Worm (Caenorhabditis elegans) whole organism, late embryonic: ENCODE data around the gene svh-11.

Experiments used
- C08G9.2 ChIP-seq: sonication (generic microtip); optimal IDR thresholded peaks from 2 replicates; lab custom pipeline; 2016; ENCODE audit warnings: mild to moderate bottlenecking, missing genetic modification characterization, moderate library complexity, missing compliant biosample characterization
- C38D4.7 ChIP-seq: fragments of 200-800 bp; sonication (Bioruptor generic); optimal IDR thresholded peaks from 2 replicates; lab custom pipeline; 2018; ENCODE audit warnings: mild to moderate bottlenecking, missing genetic modification characterization, moderate library complexity, missing compliant biosample characterization
- F13H6.1 ChIP-seq: sonication (generic microtip); optimal IDR thresholded peaks from 2 replicates; lab custom pipeline; 2016; ENCODE audit warnings: missing genetic modification characterization, missing compliant biosample characterization
- K02D7.2 ChIP-seq: sonication (generic microtip); optimal IDR thresholded peaks from 2 replicates; lab custom pipeline; 2017; ENCODE audit warnings: mild to moderate bottlenecking, missing genetic modification characterization, missing compliant biosample characterization
- K09A11.1 ChIP-seq: sonication (generic microtip); optimal IDR thresholded peaks from 2 replicates; lab custom pipeline; 2017; ENCODE audit warnings: antibody characterized with exemption, mild to moderate bottlenecking, missing genetic modification characterization, missing compliant biosample characterization; ENCODE audit not compliant: insufficient read depth
- T23F11.4 ChIP-seq: fragments of 200-800 bp; sonication (Bioruptor generic); optimal IDR thresholded peaks from 2 replicates; lab custom pipeline; 2018; ENCODE audit warnings: mild to moderate bottlenecking, missing genetic modification characterization, missing compliant biosample characterization
- ama-1 ChIP-seq: fragments of 150-350 bp; optimal IDR thresholded peaks from 2 replicates; lab custom pipeline; 2014
- ceh-14 ChIP-seq: sonication (generic microtip); optimal IDR thresholded peaks from 2 replicates; lab custom pipeline; 2016; ENCODE audit warnings: missing genotype, missing genetic modification characterization, missing compliant biosample characterization
- ceh-18 ChIP-seq: sonication (generic microtip); optimal IDR thresholded peaks from 2 replicates; lab custom pipeline; 2016; ENCODE audit warnings: missing genetic modification characterization, missing compliant biosample characterization
- ceh-22 ChIP-seq: sonication (generic microtip); optimal IDR thresholded peaks from 2 replicates; lab custom pipeline; 2017; ENCODE audit warnings: missing biosample characterization, missing genetic modification characterization
- ceh-30 ChIP-seq: fragments of 150-350 bp; optimal IDR thresholded peaks from 2 replicates; lab custom pipeline; 2014; ENCODE audit warnings: missing biosample characterization, missing genetic modification characterization
- ceh-31 ChIP-seq: sonication (generic microtip); optimal IDR thresholded peaks from 2 replicates; lab custom pipeline; 2016; ENCODE audit warnings: missing genetic modification characterization, missing compliant biosample characterization
- ceh-48 ChIP-seq: sonication (generic microtip); optimal IDR thresholded peaks from 2 replicates; lab custom pipeline; 2016; ENCODE audit warnings: missing genetic modification characterization, inconsistent platforms, missing compliant biosample characterization
- ceh-6 ChIP-seq: fragments of 200-800 bp; sonication (Bioruptor generic); optimal IDR thresholded peaks from 2 replicates; lab custom pipeline; 2018; ENCODE audit warnings: mild to moderate bottlenecking, missing genetic modification characterization, missing compliant biosample characterization
- ceh-9 ChIP-seq: sonication (generic microtip); optimal IDR thresholded peaks from 2 replicates; lab custom pipeline; 2016; ENCODE audit warnings: mild to moderate bottlenecking, missing genetic modification characterization, inconsistent platforms, missing compliant biosample characterization
- che-1 ChIP-seq: sonication (generic microtip); optimal IDR thresholded peaks from 2 replicates; lab custom pipeline; 2016; ENCODE audit warnings: mild to moderate bottlenecking, missing genetic modification characterization, missing compliant biosample characterization
- elt-4 ChIP-seq: sonication (generic microtip); optimal IDR thresholded peaks from 2 replicates; lab custom pipeline; 2016; ENCODE audit warnings: missing genetic modification characterization, missing compliant biosample characterization
- ets-4 ChIP-seq: sonication (generic microtip); optimal IDR thresholded peaks from 2 replicates; lab custom pipeline; 2016; ENCODE audit warnings: missing genetic modification characterization, missing compliant biosample characterization
- eyg-1 ChIP-seq: sonication (generic microtip); optimal IDR thresholded peaks from 2 replicates; lab custom pipeline; 2016; ENCODE audit warnings: missing genotype, missing genetic modification characterization, missing compliant biosample characterization
- hlh-15 ChIP-seq: sonication (generic microtip); optimal IDR thresholded peaks from 2 replicates; lab custom pipeline; 2016; ENCODE audit warnings: missing genetic modification characterization, missing compliant biosample characterization
- lim-6 ChIP-seq: sonication (generic microtip); optimal IDR thresholded peaks from 2 replicates; lab custom pipeline; 2016; ENCODE audit warnings: missing genetic modification characterization, missing compliant biosample characterization
- lin-11 ChIP-seq: fragments of 200-800 bp; sonication (Bioruptor generic); optimal IDR thresholded peaks from 2 replicates; lab custom pipeline; 2018; ENCODE audit warnings: mild to moderate bottlenecking, missing genetic modification characterization, missing compliant biosample characterization
- nfya-1 ChIP-seq: sonication (generic microtip); optimal IDR thresholded peaks from 2 replicates; lab custom pipeline; 2017; ENCODE audit warnings: missing genetic modification characterization, mild to moderate bottlenecking, missing compliant biosample characterization, antibody characterized with exemption, moderate library complexity
- nhr-232 ChIP-seq: sonication (generic microtip); optimal IDR thresholded peaks from 2 replicates; lab custom pipeline; 2016; ENCODE audit warnings: missing genetic modification characterization, missing compliant biosample characterization
- odd-2 ChIP-seq: sonication (generic microtip); optimal IDR thresholded peaks from 2 replicates; lab custom pipeline; 2017; ENCODE audit warnings: antibody characterized with exemption, mild to moderate bottlenecking, missing genetic modification characterization, missing compliant biosample characterization
- pag-3 ChIP-seq: sonication (generic microtip); optimal IDR thresholded peaks from 2 replicates; lab custom pipeline; 2016; ENCODE audit warnings: missing compliant biosample characterization, missing genetic modification characterization, borderline replicate concordance
- pat-9 ChIP-seq: fragments of 200-800 bp; sonication (Bioruptor generic); optimal IDR thresholded peaks from 2 replicates; lab custom pipeline; 2018; ENCODE audit warnings: mild to moderate bottlenecking, missing genetic modification characterization, moderate library complexity, missing compliant biosample characterization
- pax-1 ChIP-seq: fragments of 150-350 bp; optimal IDR thresholded peaks from 2 replicates; lab custom pipeline; 2014; ENCODE audit warnings: missing biosample characterization, missing genetic modification characterization
- pros-1 ChIP-seq: fragments of 150-350 bp; optimal IDR thresholded peaks from 2 replicates; lab custom pipeline; 2014; ENCODE audit warnings: missing biosample characterization, missing genetic modification reagents, missing genetic modification characterization
- rnt-1 ChIP-seq: sonication (generic microtip); optimal IDR thresholded peaks from 2 replicates; lab custom pipeline; 2016; ENCODE audit warnings: missing genetic modification characterization, missing compliant biosample characterization
- sdc-2 ChIP-seq: sonication (generic microtip); optimal IDR thresholded peaks from 2 replicates; lab custom pipeline; 2016; ENCODE audit warnings: missing genotype, missing genetic modification characterization, missing compliant biosample characterization
- sox-4 ChIP-seq: sonication (generic microtip); optimal IDR thresholded peaks from 2 replicates; lab custom pipeline; 2017; ENCODE audit warnings: mild to moderate bottlenecking, missing genetic modification characterization, inconsistent platforms, missing compliant biosample characterization
- tbx-7 ChIP-seq: sonication (generic microtip); optimal IDR thresholded peaks from 2 replicates; lab custom pipeline; 2016; ENCODE audit warnings: missing genotype, missing genetic modification characterization, missing compliant biosample characterization
- unc-42 ChIP-seq: sonication (generic microtip); optimal IDR thresholded peaks from 2 replicates; lab custom pipeline; 2016; ENCODE audit warnings: missing genotype, missing genetic modification characterization, missing compliant biosample characterization
- unc-86 ChIP-seq: sonication (generic microtip); optimal IDR thresholded peaks from 2 replicates; lab custom pipeline; 2016; ENCODE audit warnings: missing genetic modification characterization, missing compliant biosample characterization
- zip-5 ChIP-seq: sonication (generic microtip); optimal IDR thresholded peaks from 2 replicates; lab custom pipeline; 2016; ENCODE audit warnings: missing genetic modification characterization, missing compliant biosample characterization

svh-11 gene

DNA sequence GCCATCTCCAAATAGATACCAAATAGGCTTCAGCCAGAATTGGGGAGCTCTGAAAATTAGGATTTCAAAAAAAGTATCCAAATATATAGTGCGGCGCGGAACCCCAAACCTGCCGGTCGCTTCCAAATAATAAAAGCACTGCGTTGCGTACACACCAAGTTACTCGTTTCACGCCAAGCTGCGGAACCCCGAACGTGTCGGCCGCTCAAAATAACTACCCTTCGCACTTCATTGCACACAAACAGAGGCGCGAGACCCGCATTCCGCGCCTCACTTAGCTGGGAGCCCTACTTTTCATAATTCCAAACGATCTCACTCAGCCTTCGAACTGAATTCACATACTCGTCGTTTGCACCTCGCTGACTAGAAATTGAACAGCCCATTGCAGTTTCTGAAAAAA is 7.3 kb upstream of the svh-11 start:
- TF ChIP-seq T23F11.4 (no peak), che-1 (no peak), nfya-1 (tag; lab: Kevin White, UChicago) (no peak), sdc-2 (no peak), nhr-232 (tag; lab: Kevin White, UChicago) (no peak), ceh-31 (tag; lab: Kevin White, UChicago) (no peak), unc-42 (tag; lab: Kevin White, UChicago) (no peak), ceh-14 (tag; lab: Kevin White, UChicago) (no peak), elt-4 (tag; lab: Kevin White, UChicago) (no peak), C38D4.7 (GFP tag; lab: Kevin White, UChicago) (no peak), pros-1 (tag; lab: Kevin White, UChicago) (no peak), ceh-48 (tag; lab: Kevin White, UChicago) (no peak), eyg-1 (tag; lab: Kevin White, UChicago) (no peak), C08G9.2 (no peak), K02D7.2 (tag; lab: Kevin White, UChicago) (no peak)
- TF ChIP-seq, all 69 proteins: peak for 0

DNA sequence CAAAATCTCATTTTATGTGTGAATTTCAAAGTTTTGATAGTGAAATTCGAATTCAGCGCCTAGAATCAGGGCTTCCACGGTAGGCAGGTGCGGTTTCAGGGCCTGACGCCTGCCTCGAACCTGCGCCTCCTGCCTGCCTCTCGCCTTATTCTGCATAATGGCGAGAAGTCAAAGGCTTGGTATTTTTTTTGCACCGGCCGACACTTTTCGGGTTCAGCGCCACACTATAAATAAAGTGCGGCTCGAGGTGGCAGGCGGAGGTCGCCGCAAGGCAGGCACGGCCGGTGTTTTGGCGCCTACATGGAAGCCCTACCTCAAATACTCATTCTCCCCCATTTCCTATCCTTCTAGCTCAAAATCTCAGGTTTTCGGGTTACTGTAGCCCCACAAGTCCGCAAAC is 6.5 kb upstream of the svh-11 start:
- no peak for TF ChIP-seq ceh-18 (tag; lab: Kevin White, UChicago)
- TF ChIP-seq lin-11, result no peak
- TF ChIP-seq elt-4 (tag; lab: Kevin White, UChicago), result no peak
- no peak for TF ChIP-seq ama-1 (lab: Kevin White, UChicago)
- no peak for TF ChIP-seq hlh-15 (tag; lab: Kevin White, UChicago)
- TF ChIP-seq pag-3 (tag; lab: Kevin White, UChicago), result no peak
- no peak for TF ChIP-seq ceh-30 (tag; lab: Kevin White, UChicago)
- no peak for TF ChIP-seq sox-4 (tag; lab: Kevin White, UChicago)
- no peak for TF ChIP-seq zip-5 (tag; lab: Kevin White, UChicago)
- no peak for TF ChIP-seq eyg-1 (tag; lab: Kevin White, UChicago)
- no peak for TF ChIP-seq unc-42 (tag; lab: Kevin White, UChicago)
- TF ChIP-seq ets-4 (tag; lab: Kevin White, UChicago), result no peak
- TF ChIP-seq ceh-31 (tag; lab: Kevin White, UChicago), result no peak
- no peak for TF ChIP-seq tbx-7 (tag; lab: Kevin White, UChicago)
- TF ChIP-seq nhr-232 (tag; lab: Kevin White, UChicago), result no peak
- no peak for TF ChIP-seq pat-9 (tag; lab: Kevin White, UChicago)
- TF ChIP-seq K09A11.1 (tag; lab: Kevin White, UChicago), result no peak
- no peak for TF ChIP-seq F13H6.1 (tag; lab: Kevin White, UChicago)

DNA sequence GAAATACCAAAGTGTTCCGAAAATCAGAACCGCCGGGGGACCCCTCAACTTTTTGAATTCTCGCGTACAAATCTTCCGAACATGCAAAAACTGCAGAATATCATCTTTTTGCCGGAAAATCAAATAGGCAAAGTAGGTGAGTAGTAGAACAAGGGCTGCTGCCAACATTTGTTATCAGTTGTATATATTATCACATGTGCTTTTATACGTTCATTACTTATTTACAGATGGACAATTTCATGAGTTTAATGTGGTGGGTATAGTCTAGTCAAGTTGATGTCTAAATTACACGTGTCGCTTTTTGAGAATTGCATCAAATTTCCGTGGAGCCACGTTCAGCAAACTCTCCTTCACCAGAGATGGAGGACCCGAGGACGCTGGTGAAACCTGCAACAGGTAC is 5.7 kb upstream of the svh-11 start, which contains the start of gene cyp-32B1:
TSS of gene cyp-32B1 (minus strand) at position 176 of the 400 bp plus-strand sequence.
- TF ChIP-seq pat-9 (tag; lab: Kevin White, UChicago) (no peak), ceh-48 (tag; lab: Kevin White, UChicago) (no peak), pax-1 (no peak), lim-6 (tag; lab: Kevin White, UChicago) (no peak), tbx-7 (tag; lab: Kevin White, UChicago) (no peak), odd-2 (tag; lab: Kevin White, UChicago) (no peak), unc-86 (tag; lab: Kevin White, UChicago) (no peak), ceh-22 (tag; lab: Kevin White, UChicago) (no peak), ceh-18 (tag; lab: Kevin White, UChicago) (no peak), ceh-14 (tag; lab: Kevin White, UChicago) (no peak), ceh-6 (GFP tag; lab: Kevin White, UChicago) (no peak)

DNA sequence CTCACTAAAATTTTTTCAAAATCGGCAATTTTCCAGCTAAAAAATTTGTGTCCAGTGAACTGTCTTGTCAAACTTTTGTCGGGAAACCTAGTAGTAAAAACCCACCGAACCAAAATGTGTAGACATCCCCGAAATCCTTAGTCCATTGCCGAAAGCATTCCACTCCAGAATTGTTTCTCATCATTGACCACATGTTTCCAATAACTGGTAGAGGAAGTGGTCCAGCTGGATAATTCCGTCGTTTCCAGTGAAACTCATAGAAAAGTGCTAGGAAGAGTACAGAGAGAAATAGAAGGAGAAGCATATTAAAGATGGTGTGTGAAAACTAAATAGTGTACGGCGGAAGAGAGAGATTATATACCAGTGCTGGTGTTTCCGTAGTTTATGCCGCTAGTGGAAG is 2.8 kb upstream of the svh-11 start, which contains the start of gene cyp-33C12:
TSS of gene cyp-33C12 (minus strand) at position 321 of the 400 bp plus-strand sequence.
- TF ChIP-seq rnt-1, result no peak
- no peak for TF ChIP-seq ceh-48 (tag; lab: Kevin White, UChicago)
- TF ChIP-seq K02D7.2 (tag; lab: Kevin White, UChicago), result no peak
- no peak for TF ChIP-seq ceh-9
- TF ChIP-seq odd-2 (tag; lab: Kevin White, UChicago), result no peak
